Worm (Caenorhabditis elegans): ENCODE measurements around the gene paqr-2.

DNA sequence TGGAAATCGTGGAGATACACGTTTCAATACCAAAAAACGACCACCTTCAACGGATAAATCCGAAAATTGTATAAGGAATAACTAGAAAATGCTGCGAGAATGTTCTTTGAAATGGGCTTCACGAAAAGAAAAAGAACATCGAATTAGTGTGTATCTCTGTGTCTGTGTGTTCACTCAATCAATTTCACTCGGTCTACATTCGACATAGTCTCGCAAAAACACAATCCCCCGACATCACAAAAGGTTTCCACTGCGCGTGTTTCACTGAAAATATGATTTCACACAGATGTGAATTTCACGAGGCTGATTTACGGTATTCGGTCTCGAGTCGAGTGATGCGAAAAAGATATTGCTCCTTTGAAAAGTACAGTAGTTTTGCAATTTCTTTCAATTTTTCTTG, 6.0 kb downstream of the paqr-2 start:
- TF ChIP-seq nhr-25 (tag; optimal IDR thresholded peaks at IDR 0.05; ENCODE audit: borderline replicate concordance, insufficient read depth) (no peak), fkh-10 (GFP tag; optimal IDR thresholded peaks at IDR 0.05) (peak; percentile 88), ama-1 (optimal IDR thresholded peaks at IDR 0.05) (no peak), nhr-77 (tag; optimal IDR thresholded peaks at IDR 0.05) (no peak), Y5F2A.4 (GFP tag; optimal IDR thresholded peaks at IDR 0.05) (no peak), lin-13 (GFP tag; optimal IDR thresholded peaks at IDR 0.05) (no peak), nhr-42 (GFP tag; IDR thresholded peaks at IDR 0.05) (no peak), lir-3 (tag; optimal IDR thresholded peaks at IDR 0.05) (no peak)

Measured in whole organism, L4 larva.